2 fruit fly cellular contexts compared by ENCODE assay signal in the genomic region with DNA sequence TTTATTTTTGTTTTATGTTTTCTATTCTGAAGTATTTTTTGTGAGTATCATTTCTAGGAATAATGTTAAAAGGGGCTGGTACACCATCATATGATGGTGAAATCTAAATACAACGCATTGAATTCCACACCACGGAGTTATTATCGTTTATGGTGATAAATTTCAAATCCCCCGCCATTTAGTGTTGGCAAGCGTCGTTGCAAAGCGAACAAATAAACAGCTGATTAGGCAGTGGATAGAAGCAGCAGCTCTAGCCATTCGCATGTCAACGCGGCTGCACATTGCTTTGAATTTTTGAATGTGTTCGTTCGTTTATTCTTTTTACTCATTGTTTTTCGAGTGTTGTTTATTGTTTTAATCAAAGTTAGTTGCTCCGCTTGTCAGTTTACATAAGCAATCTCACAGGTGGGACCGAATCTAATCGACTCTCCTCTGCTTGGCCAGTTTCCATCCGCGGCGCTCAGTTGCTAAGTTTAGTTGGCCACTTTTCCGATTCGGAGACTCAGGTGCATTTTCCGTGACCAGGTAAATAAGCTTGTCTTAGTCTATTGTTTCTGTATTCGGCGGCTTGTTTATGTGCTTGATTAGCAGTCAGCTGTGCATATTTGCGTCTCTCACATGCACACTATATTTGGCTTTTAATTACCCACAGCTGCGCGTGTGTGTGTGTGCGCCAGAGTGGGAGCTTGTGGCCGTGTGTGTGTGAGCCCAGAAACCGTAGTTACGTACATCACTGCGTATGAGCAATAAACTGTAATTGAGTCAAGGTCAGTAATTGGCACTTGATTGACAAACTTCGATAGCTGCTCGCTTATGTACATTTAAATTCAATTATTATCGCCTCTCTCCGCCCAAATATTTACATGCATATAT.
TF ChIP-seq lines count a peak whose summit lies in the region.

A gene (minus strand): TSS at position 51 of the 873 bp plus-strand sequence.
A gene (plus strand): TSS at position 274 of the 873 bp plus-strand sequence.

TF ChIP-seq in whole organism, adult, 20 proteins besides CTCF, POLR2A, EP300 and RAD21 (continued from another document):
- peak; percentile 3 for TF ChIP-seq ovo (GFP tag; optimal IDR thresholded peaks at IDR 0.05; lab: Kevin White, UChicago)
- TF ChIP-seq CG14711 (tag; optimal IDR thresholded peaks at IDR 0.05; lab: Kevin White, UChicago), result peak; percentile 42
- TF ChIP-seq kay (GFP tag; lab: Kevin White, UChicago; ENCODE audit: borderline replicate concordance), result no peak
- TF ChIP-seq CG11617 (GFP tag; optimal IDR thresholded peaks at IDR 0.05; lab: Kevin White, UChicago), result peak; percentile 80
TF ChIP-seq in whole organism, adult: peak in this region for 16.

TF ChIP-seq in whole organism, embryonic, 481 proteins besides CTCF, POLR2A, EP300 and RAD21 (continued from another document and continues in another):
- no peak for TF ChIP-seq vnd (GFP tag; IDR thresholded peaks at IDR 0.05; lab: Robert Waterston, UW; ENCODE audit: partially characterized antibody)
- peak; percentile 33 for TF ChIP-seq CG9797 (GFP tag; optimal IDR thresholded peaks at IDR 0.05; lab: Kevin White, UChicago)
- TF ChIP-seq CG8089 (GFP tag; optimal IDR thresholded peaks at IDR 0.05; lab: Kevin White, UChicago), result peak; percentile 85
- TF ChIP-seq CG3838 (GFP tag; optimal IDR thresholded peaks at IDR 0.05; lab: Kevin White, UChicago), result peak; percentile 75
- TF ChIP-seq onecut (GFP tag; IDR thresholded peaks at IDR 0.05; lab: Robert Waterston, UW), result peak; percentile 74
- peak; percentile 71 for TF ChIP-seq pho (GFP tag; optimal IDR thresholded peaks at IDR 0.05; lab: Kevin White, UChicago)
- TF ChIP-seq CG3065 (GFP tag; optimal IDR thresholded peaks at IDR 0.05; lab: Kevin White, UChicago), result peak; percentile 74
- TF ChIP-seq sna (GFP tag; IDR thresholded peaks at IDR 0.05; lab: Robert Waterston, UW; ENCODE audit: partially characterized antibody), result no peak
- peak; percentile 75 for TF ChIP-seq CG31365 (tag; optimal IDR thresholded peaks at IDR 0.05; lab: Kevin White, UChicago)
- TF ChIP-seq dmrt11E (tag; optimal IDR thresholded peaks at IDR 0.05; lab: Kevin White, UChicago), result no peak
- TF ChIP-seq btn (GFP tag; optimal IDR thresholded peaks at IDR 0.05; lab: Kevin White, UChicago), result peak; percentile 68
- peak; percentile 51 for TF ChIP-seq D19A (tag; optimal IDR thresholded peaks at IDR 0.05; lab: Kevin White, UChicago)
- peak; percentile 61 for TF ChIP-seq Fer2 (tag; optimal IDR thresholded peaks at IDR 0.05; lab: Kevin White, UChicago)
- TF ChIP-seq CG15011 (GFP tag; optimal IDR thresholded peaks at IDR 0.05; lab: Kevin White, UChicago), result peak; percentile 79
- TF ChIP-seq CG17186 (GFP tag; optimal IDR thresholded peaks at IDR 0.05; lab: Kevin White, UChicago), result peak; percentile 54
- peak in 1 of 2 experiments; percentile 75 for TF ChIP-seq Eip74EF (GFP tag; optimal IDR thresholded peaks at IDR 0.05; lab: Kevin White, UChicago)
- TF ChIP-seq CG2129 (GFP tag; IDR thresholded peaks at IDR 0.05; lab: Robert Waterston, UW; ENCODE audit: partially characterized antibody), result no peak
- peak; percentile 55 for TF ChIP-seq pnt (GFP tag; optimal IDR thresholded peaks at IDR 0.05; lab: Kevin White, UChicago)
- no peak; the same call in 1 of the 2 replicates for TF ChIP-seq NFAT (GFP tag; IDR thresholded peaks at IDR 0.05; lab: Robert Waterston, UW)
- TF ChIP-seq CG1529 (GFP tag; optimal IDR thresholded peaks at IDR 0.05; lab: Kevin White, UChicago), result peak; percentile 82
- TF ChIP-seq ttk (GFP tag; IDR thresholded peaks at IDR 0.05; lab: Robert Waterston, UW), result no peak
- TF ChIP-seq ssp (GFP tag; IDR thresholded peaks at IDR 0.05; lab: Robert Waterston, UW), result 0 out of 2 replicates have a peak, but pooled peaks have one; percentile 29
- TF ChIP-seq GATAe (GFP tag; conservative IDR thresholded peaks at IDR 0.05; lab: Robert Waterston, UW), result no peak
- TF ChIP-seq Nf-YC (tag; optimal IDR thresholded peaks at IDR 0.05; lab: Kevin White, UChicago), result no peak
- no peak for TF ChIP-seq Tbp (GFP tag; optimal IDR thresholded peaks at IDR 0.05; lab: Kevin White, UChicago)
- TF ChIP-seq CG16863 (GFP tag; optimal IDR thresholded peaks at IDR 0.05; lab: Kevin White, UChicago), result peak; percentile 82
- peak; percentile 50; the same call in 1 of the 3 replicates for TF ChIP-seq z (GFP tag; IDR thresholded peaks at IDR 0.05; lab: Robert Waterston, UW)
- no peak for TF ChIP-seq cad (GFP tag; optimal IDR thresholded peaks at IDR 0.05; lab: Kevin White, UChicago)
- no peak for TF ChIP-seq zf30C (GFP tag; optimal IDR thresholded peaks at IDR 0.05; lab: Kevin White, UChicago)
- peak; percentile 56 for TF ChIP-seq CG5953 (GFP tag; IDR thresholded peaks at IDR 0.05; lab: Robert Waterston, UW)
- TF ChIP-seq CG8388 (GFP tag; optimal IDR thresholded peaks at IDR 0.05; lab: Kevin White, UChicago), result peak; percentile 11
- TF ChIP-seq CG31441 (GFP tag; IDR thresholded peaks at IDR 0.05; lab: Robert Waterston, UW), result no peak; the same call in 1 of the 2 replicates
- peak; percentile 76 for TF ChIP-seq Dek (tag; optimal IDR thresholded peaks at IDR 0.05; lab: Kevin White, UChicago)
- peak; percentile 27 for TF ChIP-seq BEAF-32 (GFP tag; optimal IDR thresholded peaks at IDR 0.05; lab: Kevin White, UChicago)
- TF ChIP-seq CG15514 (GFP tag; optimal IDR thresholded peaks at IDR 0.05; lab: Kevin White, UChicago), result peak; percentile 89
- peak; percentile 96 for TF ChIP-seq sug (tag; optimal IDR thresholded peaks at IDR 0.05; lab: Kevin White, UChicago)
- peak; percentile 73 for TF ChIP-seq CG12942 (GFP tag; optimal IDR thresholded peaks at IDR 0.05; lab: Kevin White, UChicago)
- no peak for TF ChIP-seq jigr1 (GFP tag; IDR thresholded peaks at IDR 0.05; lab: Robert Waterston, UW)
- peak in 1 of 2 experiments; percentile 67 for TF ChIP-seq Pdp1 (GFP tag; optimal IDR thresholded peaks at IDR 0.05; lab: Kevin White, UChicago)
- TF ChIP-seq CG10462 (GFP tag; optimal IDR thresholded peaks at IDR 0.05; lab: Kevin White, UChicago), result peak; percentile 18
- peak; percentile 92 for TF ChIP-seq Fer1 (GFP tag; optimal IDR thresholded peaks at IDR 0.05; lab: Kevin White, UChicago)
- TF ChIP-seq fd96Cb (tag; optimal IDR thresholded peaks at IDR 0.05; lab: Kevin White, UChicago), result peak; percentile 31
- TF ChIP-seq mld (GFP tag; IDR thresholded peaks at IDR 0.05; lab: Robert Waterston, UW; ENCODE audit: partially characterized antibody), result no peak
- peak; percentile 68 for TF ChIP-seq Nf-YB (GFP tag; optimal IDR thresholded peaks at IDR 0.05; lab: Kevin White, UChicago)
- TF ChIP-seq CG4404 (GFP tag; IDR thresholded peaks at IDR 0.05; lab: Robert Waterston, UW), result no peak
- no peak for TF ChIP-seq wdn (GFP tag; IDR thresholded peaks at IDR 0.05; lab: Robert Waterston, UW)
- no peak for TF ChIP-seq hbn (GFP tag; IDR thresholded peaks at IDR 0.05; lab: Robert Waterston, UW; ENCODE audit: partially characterized antibody)
- TF ChIP-seq Nf-YA (GFP tag; IDR thresholded peaks at IDR 0.05; lab: Robert Waterston, UW), result peak; percentile 73
- TF ChIP-seq CG17612 (GFP tag; IDR thresholded peaks at IDR 0.05; lab: Robert Waterston, UW), result no peak
- no peak for TF ChIP-seq hth (optimal IDR thresholded peaks at IDR 0.05; lab: Kevin White, UChicago)
- TF ChIP-seq CG3407 (GFP tag; optimal IDR thresholded peaks at IDR 0.05; lab: Kevin White, UChicago), result peak; percentile 92
- TF ChIP-seq Ptx1 (GFP tag; IDR thresholded peaks at IDR 0.05; lab: Robert Waterston, UW), result no peak
- TF ChIP-seq CG12391 (tag; optimal IDR thresholded peaks at IDR 0.05; lab: Kevin White, UChicago), result peak; percentile 44
- no peak for TF ChIP-seq CG8765 (GFP tag; IDR thresholded peaks at IDR 0.05; lab: Robert Waterston, UW)
- TF ChIP-seq Trl (optimal IDR thresholded peaks at IDR 0.05; lab: Kevin White, UChicago), result no peak
- TF ChIP-seq Trl (GFP tag; optimal IDR thresholded peaks at IDR 0.05; lab: Kevin White, UChicago), result peak; percentile 85
- TF ChIP-seq tap (tag; optimal IDR thresholded peaks at IDR 0.05; lab: Kevin White, UChicago), result peak; percentile 63
- no peak for TF ChIP-seq ab (GFP tag; optimal IDR thresholded peaks at IDR 0.05; lab: Kevin White, UChicago)
- peak; percentile 69 for TF ChIP-seq shn (GFP tag; optimal IDR thresholded peaks at IDR 0.05; lab: Kevin White, UChicago)
- peak; percentile 53 for TF ChIP-seq pfk (GFP tag; optimal IDR thresholded peaks at IDR 0.05; lab: Kevin White, UChicago)
- peak; percentile 55 for TF ChIP-seq CG6254 (GFP tag; optimal IDR thresholded peaks at IDR 0.05; lab: Kevin White, UChicago)
- TF ChIP-seq CG11696 (GFP tag; IDR thresholded peaks at IDR 0.05; lab: Robert Waterston, UW), result peak; percentile 55; the same call in 1 of the 2 replicates
- peak; percentile 72 for TF ChIP-seq stwl (tag; optimal IDR thresholded peaks at IDR 0.05; lab: Kevin White, UChicago)
- TF ChIP-seq CG15073 (GFP tag; optimal IDR thresholded peaks at IDR 0.05; lab: Kevin White, UChicago), result no peak
- TF ChIP-seq Abd-B (GFP tag; optimal IDR thresholded peaks at IDR 0.05; lab: Kevin White, UChicago), result peak; percentile 26
- peak; percentile 76 for TF ChIP-seq CG7786 (GFP tag; optimal IDR thresholded peaks at IDR 0.05; lab: Kevin White, UChicago)
- TF ChIP-seq CG10209 (GFP tag; optimal IDR thresholded peaks at IDR 0.05; lab: Kevin White, UChicago), result peak; percentile 88
- peak; percentile 72 for TF ChIP-seq bcd (GFP tag; optimal IDR thresholded peaks at IDR 0.05; lab: Kevin White, UChicago)
- peak; percentile 89 for TF ChIP-seq CG6854 (GFP tag; optimal IDR thresholded peaks at IDR 0.05; lab: Kevin White, UChicago)
- TF ChIP-seq vfl (GFP tag; optimal IDR thresholded peaks at IDR 0.05; lab: Kevin White, UChicago), result peak; percentile 15
- no peak for TF ChIP-seq Neu2 (GFP tag; optimal IDR thresholded peaks at IDR 0.05; lab: Kevin White, UChicago; ENCODE audit: borderline replicate concordance)
- peak; percentile 55 for TF ChIP-seq ERR (GFP tag; optimal IDR thresholded peaks at IDR 0.05; lab: Kevin White, UChicago)
- TF ChIP-seq slp2 (GFP tag; optimal IDR thresholded peaks at IDR 0.05; lab: Kevin White, UChicago), result no peak
- peak; percentile 78 for TF ChIP-seq exex (tag; optimal IDR thresholded peaks at IDR 0.05; lab: Kevin White, UChicago)
- TF ChIP-seq bab2 (GFP tag; optimal IDR thresholded peaks at IDR 0.05; lab: Kevin White, UChicago), result peak; percentile 83
- 0 out of 2 replicates have a peak, but pooled peaks have one; percentile 42 for TF ChIP-seq E2f1 (GFP tag; IDR thresholded peaks at IDR 0.05; lab: Robert Waterston, UW)
- peak; percentile 80 for TF ChIP-seq Mes4 (GFP tag; optimal IDR thresholded peaks at IDR 0.05; lab: Kevin White, UChicago)
- peak; percentile 81 for TF ChIP-seq CG11398 (GFP tag; optimal IDR thresholded peaks at IDR 0.05; lab: Kevin White, UChicago)
- TF ChIP-seq tup (GFP tag; optimal IDR thresholded peaks at IDR 0.05; lab: Kevin White, UChicago), result peak; percentile 71
- TF ChIP-seq CG14050 (GFP tag; IDR thresholded peaks at IDR 0.05; lab: Robert Waterston, UW), result peak; percentile 33; the same call in 1 of the 3 replicates
- peak; percentile 72 for TF ChIP-seq HLHmδ (GFP tag; optimal IDR thresholded peaks at IDR 0.05; lab: Kevin White, UChicago)
- TF ChIP-seq CG12299 (tag; optimal IDR thresholded peaks at IDR 0.05; lab: Kevin White, UChicago), result peak; percentile 74
- no peak for TF ChIP-seq Aef1 (GFP tag; IDR thresholded peaks at IDR 0.05; lab: Robert Waterston, UW)
- peak; percentile 92 for TF ChIP-seq odd (GFP tag; optimal IDR thresholded peaks at IDR 0.05; lab: Kevin White, UChicago)
- peak; percentile 20; the same call in 1 of the 2 replicates for TF ChIP-seq CG9215 (GFP tag; IDR thresholded peaks at IDR 0.05; lab: Robert Waterston, UW)
- TF ChIP-seq otp (GFP tag; IDR thresholded peaks at IDR 0.05; lab: Robert Waterston, UW), result peak; percentile 88; the same call in 2 of the 3 replicates
- TF ChIP-seq Hr39 (optimal IDR thresholded peaks at IDR 0.05; lab: Kevin White, UChicago), result no peak
- peak in 1 of 3 experiments; percentile 34 for TF ChIP-seq lola (GFP tag; optimal IDR thresholded peaks at IDR 0.05; lab: Kevin White, UChicago)
- peak; percentile 87 for TF ChIP-seq CG2875 (GFP tag; optimal IDR thresholded peaks at IDR 0.05; lab: Kevin White, UChicago)
- TF ChIP-seq CG2202 (tag; optimal IDR thresholded peaks at IDR 0.05; lab: Kevin White, UChicago), result peak; percentile 62
- peak; percentile 84 for TF ChIP-seq CG6683 (GFP tag; optimal IDR thresholded peaks at IDR 0.05; lab: Kevin White, UChicago)
- TF ChIP-seq Gsc (GFP tag; IDR thresholded peaks at IDR 0.05; lab: Robert Waterston, UW), result no peak
- TF ChIP-seq tx (GFP tag; optimal IDR thresholded peaks at IDR 0.05; lab: Kevin White, UChicago), result peak; percentile 78
- TF ChIP-seq NC2β (GFP tag; optimal IDR thresholded peaks at IDR 0.05; lab: Kevin White, UChicago), result peak; percentile 72
- peak; percentile 68 for TF ChIP-seq Ada2b (GFP tag; IDR thresholded peaks at IDR 0.05; lab: Robert Waterston, UW)
- peak; percentile 73 for TF ChIP-seq gem (tag; optimal IDR thresholded peaks at IDR 0.05; lab: Kevin White, UChicago)
- TF ChIP-seq CG1024 (GFP tag; IDR thresholded peaks at IDR 0.05; lab: Robert Waterston, UW), result peak; percentile 63; the same call in 1 of the 2 replicates
- peak; percentile 73 for TF ChIP-seq cwo (GFP tag; optimal IDR thresholded peaks at IDR 0.05; lab: Kevin White, UChicago)
- TF ChIP-seq Hmx (GFP tag; optimal IDR thresholded peaks at IDR 0.05; lab: Kevin White, UChicago), result peak; percentile 9
- TF ChIP-seq CG30431 (GFP tag; optimal IDR thresholded peaks at IDR 0.05; lab: Kevin White, UChicago), result no peak
- peak; percentile 69 for TF ChIP-seq CG4617 (GFP tag; optimal IDR thresholded peaks at IDR 0.05; lab: Kevin White, UChicago; ENCODE audit: borderline replicate concordance)
- no peak for TF ChIP-seq CG8478 (optimal IDR thresholded peaks at IDR 0.05; lab: Kevin White, UChicago)
- TF ChIP-seq oc (tag; optimal IDR thresholded peaks at IDR 0.05; lab: Kevin White, UChicago), result peak; percentile 35
- TF ChIP-seq dysf (GFP tag; IDR thresholded peaks at IDR 0.05; lab: Robert Waterston, UW), result peak; percentile 56; the same call in 1 of the 3 replicates
- no peak for TF ChIP-seq prd (optimal IDR thresholded peaks at IDR 0.05; lab: Kevin White, UChicago)
- TF ChIP-seq prd (GFP tag; IDR thresholded peaks at IDR 0.05; lab: Robert Waterston, UW), result no peak
- TF ChIP-seq ftz-f1 (GFP tag; optimal IDR thresholded peaks at IDR 0.05; lab: Kevin White, UChicago), result peak; percentile 72
- TF ChIP-seq D19B (GFP tag; optimal IDR thresholded peaks at IDR 0.05; lab: Kevin White, UChicago), result peak; percentile 29
- no peak for TF ChIP-seq lov (optimal IDR thresholded peaks at IDR 0.05; lab: Kevin White, UChicago)
- 0 out of 3 replicates have a peak, but pooled peaks have one; percentile 50 for TF ChIP-seq lov (GFP tag; IDR thresholded peaks at IDR 0.05; lab: Robert Waterston, UW)
- TF ChIP-seq Max (GFP tag; optimal IDR thresholded peaks at IDR 0.05; lab: Kevin White, UChicago), result peak; percentile 57
- TF ChIP-seq emc (GFP tag; optimal IDR thresholded peaks at IDR 0.05; lab: Kevin White, UChicago), result no peak
- TF ChIP-seq sisA (GFP tag; IDR thresholded peaks at IDR 0.05; lab: Robert Waterston, UW), result no peak; the same call in 1 of the 2 replicates
